Worm (Caenorhabditis elegans) whole organism, late embryonic: ENCODE measurements around the gene ZK643.6.

Experiments
- C38D4.7 ChIP-seq: fragments of 200-800 bp; sonication (Bioruptor generic); optimal IDR thresholded peaks from 2 replicates; lab custom pipeline; 2018; ENCODE audit warnings: mild to moderate bottlenecking, missing genetic modification characterization, moderate library complexity, missing compliant biosample characterization
- K02D7.2 ChIP-seq: sonication (generic microtip); optimal IDR thresholded peaks from 2 replicates; lab custom pipeline; 2017; ENCODE audit warnings: mild to moderate bottlenecking, missing genetic modification characterization, missing compliant biosample characterization
- ceh-2 ChIP-seq: sonication (generic microtip); optimal IDR thresholded peaks from 2 replicates; lab custom pipeline; 2016; ENCODE audit warnings: missing genotype, missing genetic modification characterization, missing compliant biosample characterization
- ceh-22 ChIP-seq: sonication (generic microtip); optimal IDR thresholded peaks from 2 replicates; lab custom pipeline; 2017; ENCODE audit warnings: missing biosample characterization, missing genetic modification characterization
- ceh-24 ChIP-seq: sonication (generic microtip); optimal IDR thresholded peaks from 2 replicates; lab custom pipeline; 2016; ENCODE audit warnings: mild to moderate bottlenecking, missing genetic modification characterization, missing compliant biosample characterization
- ceh-30 ChIP-seq: fragments of 150-350 bp; optimal IDR thresholded peaks from 2 replicates; lab custom pipeline; 2014; ENCODE audit warnings: missing biosample characterization, missing genetic modification characterization
- ceh-34 ChIP-seq: sonication (generic microtip); optimal IDR thresholded peaks from 2 replicates; lab custom pipeline; 2016; ENCODE audit warnings: mild to moderate bottlenecking, missing genetic modification characterization, missing compliant biosample characterization
- ceh-45 ChIP-seq: fragments of 200-800 bp; sonication (Bioruptor generic); IDR thresholded peaks from 2 replicates; pipeline ENCODE4 v1.3.6; 2022; ENCODE audit warnings: missing genetic modification reagents, missing genetic modification characterization, missing compliant biosample characterization
- ceh-48 ChIP-seq: sonication (generic microtip); optimal IDR thresholded peaks from 2 replicates; lab custom pipeline; 2016; ENCODE audit warnings: missing genetic modification characterization, inconsistent platforms, missing compliant biosample characterization
- ceh-6 ChIP-seq: fragments of 200-800 bp; sonication (Bioruptor generic); optimal IDR thresholded peaks from 2 replicates; lab custom pipeline; 2018; ENCODE audit warnings: mild to moderate bottlenecking, missing genetic modification characterization, missing compliant biosample characterization
- ceh-9 ChIP-seq: sonication (generic microtip); optimal IDR thresholded peaks from 2 replicates; lab custom pipeline; 2016; ENCODE audit warnings: mild to moderate bottlenecking, missing genetic modification characterization, inconsistent platforms, missing compliant biosample characterization
- dmd-4 ChIP-seq: sonication (generic microtip); optimal IDR thresholded peaks from 2 replicates; lab custom pipeline; 2016; ENCODE audit warnings: borderline replicate concordance, missing genetic modification characterization, missing compliant biosample characterization
- elt-2 ChIP-seq: sonication (generic microtip); optimal IDR thresholded peaks from 2 replicates; lab custom pipeline; 2016; ENCODE audit warnings: missing genetic modification reagents, missing genetic modification characterization, missing compliant biosample characterization
- eyg-1 ChIP-seq: sonication (generic microtip); optimal IDR thresholded peaks from 2 replicates; lab custom pipeline; 2016; ENCODE audit warnings: missing genotype, missing genetic modification characterization, missing compliant biosample characterization
- hlh-13 ChIP-seq: fragments of 200-800 bp; sonication (Bioruptor generic); optimal IDR thresholded peaks from 2 replicates; lab custom pipeline; 2018; ENCODE audit warnings: mild to moderate bottlenecking, missing genetic modification characterization, missing compliant biosample characterization
- hlh-15 ChIP-seq: sonication (generic microtip); optimal IDR thresholded peaks from 2 replicates; lab custom pipeline; 2016; ENCODE audit warnings: missing genetic modification characterization, missing compliant biosample characterization
- hlh-6 ChIP-seq: sonication (generic microtip); optimal IDR thresholded peaks from 2 replicates; lab custom pipeline; 2016; ENCODE audit warnings: missing genotype, missing genetic modification characterization, missing compliant biosample characterization
- hlh-8 ChIP-seq: sonication (generic microtip); optimal IDR thresholded peaks from 2 replicates; lab custom pipeline; 2016; ENCODE audit warnings: missing genotype, missing genetic modification characterization, missing compliant biosample characterization
- madf-2 ChIP-seq: sonication (generic microtip); optimal IDR thresholded peaks from 2 replicates; lab custom pipeline; 2017; ENCODE audit warnings: missing genetic modification characterization, missing compliant biosample characterization
- nhr-11 ChIP-seq: fragments of 150-350 bp; optimal IDR thresholded peaks from 2 replicates; lab custom pipeline; 2014; ENCODE audit warnings: missing biosample characterization, missing genetic modification characterization
- nhr-232 ChIP-seq: sonication (generic microtip); optimal IDR thresholded peaks from 2 replicates; lab custom pipeline; 2016; ENCODE audit warnings: missing genetic modification characterization, missing compliant biosample characterization
- npax-4 ChIP-seq: sonication (generic microtip); optimal IDR thresholded peaks from 2 replicates; lab custom pipeline; 2016; ENCODE audit warnings: missing genetic modification characterization, missing compliant biosample characterization
- pag-3 ChIP-seq: sonication (generic microtip); optimal IDR thresholded peaks from 2 replicates; lab custom pipeline; 2016; ENCODE audit warnings: missing compliant biosample characterization, missing genetic modification characterization, borderline replicate concordance
- pha-2 ChIP-seq: sonication (generic microtip); optimal IDR thresholded peaks from 2 replicates; lab custom pipeline; 2017; ENCODE audit warnings: mild to moderate bottlenecking, missing genetic modification characterization, missing compliant biosample characterization
- pha-4 ChIP-seq: fragments of 150-350 bp; optimal IDR thresholded peaks from 2 replicates; lab custom pipeline; 2018; ENCODE audit warnings: missing biosample characterization, missing genetic modification reagents, missing genetic modification characterization
- pqm-1 ChIP-seq: sonication (generic microtip); optimal IDR thresholded peaks from 2 replicates; lab custom pipeline; 2016; ENCODE audit warnings: missing genetic modification characterization, missing compliant biosample characterization
- rnt-1 ChIP-seq: sonication (generic microtip); optimal IDR thresholded peaks from 2 replicates; lab custom pipeline; 2016; ENCODE audit warnings: missing genetic modification characterization, missing compliant biosample characterization
- sdc-2 ChIP-seq: sonication (generic microtip); optimal IDR thresholded peaks from 2 replicates; lab custom pipeline; 2016; ENCODE audit warnings: missing genotype, missing genetic modification characterization, missing compliant biosample characterization
- sox-2 ChIP-seq: fragments of 200-800 bp; sonication (Bioruptor generic); IDR thresholded peaks from 2 replicates; pipeline ENCODE4 v1.3.6; 2022; ENCODE audit warnings: missing genetic modification reagents, missing genetic modification characterization, missing compliant biosample characterization
- sox-4 ChIP-seq: sonication (generic microtip); optimal IDR thresholded peaks from 2 replicates; lab custom pipeline; 2017; ENCODE audit warnings: mild to moderate bottlenecking, missing genetic modification characterization, inconsistent platforms, missing compliant biosample characterization
- tbx-2 ChIP-seq: sonication (generic microtip); optimal IDR thresholded peaks from 2 replicates; lab custom pipeline; 2016; ENCODE audit warnings: missing genetic modification characterization, missing compliant biosample characterization
- ttx-3 ChIP-seq: sonication (generic microtip); optimal IDR thresholded peaks from 2 replicates; lab custom pipeline; 2016; ENCODE audit warnings: missing genetic modification reagents, missing genetic modification characterization, missing compliant biosample characterization
- unc-3 ChIP-seq, 2 experiments: fragments of 200-800 bp in 1 of 2; sonication (Bioruptor generic) in 1 of 2; sonication (generic microtip) in 1 of 2; conservative IDR thresholded peaks in 1 of 2; optimal IDR thresholded peaks in 1 of 2; 2 replicates each; pipeline versions ENCODE4 v1.3.6 to Lab custom; 2016 to 2022; ENCODE audit warnings: missing compliant biosample characterization in 2 of 2, missing genetic modification characterization in 2 of 2, missing genetic modification reagents in 1 of 2
- unc-42 ChIP-seq: sonication (generic microtip); optimal IDR thresholded peaks from 2 replicates; lab custom pipeline; 2016; ENCODE audit warnings: missing genotype, missing genetic modification characterization, missing compliant biosample characterization
- unc-55 ChIP-seq: sonication (generic microtip); optimal IDR thresholded peaks from 2 replicates; lab custom pipeline; 2017; ENCODE audit warnings: missing biosample characterization, missing genetic modification reagents, missing genetic modification characterization
- zip-5 ChIP-seq: sonication (generic microtip); optimal IDR thresholded peaks from 2 replicates; lab custom pipeline; 2016; ENCODE audit warnings: missing genetic modification characterization, missing compliant biosample characterization
- ztf-16 ChIP-seq: sonication (generic microtip); optimal IDR thresholded peaks from 2 replicates; lab custom pipeline; 2017; ENCODE audit warnings: missing genetic modification characterization, missing compliant biosample characterization

Gene ZK643.6

DNA sequence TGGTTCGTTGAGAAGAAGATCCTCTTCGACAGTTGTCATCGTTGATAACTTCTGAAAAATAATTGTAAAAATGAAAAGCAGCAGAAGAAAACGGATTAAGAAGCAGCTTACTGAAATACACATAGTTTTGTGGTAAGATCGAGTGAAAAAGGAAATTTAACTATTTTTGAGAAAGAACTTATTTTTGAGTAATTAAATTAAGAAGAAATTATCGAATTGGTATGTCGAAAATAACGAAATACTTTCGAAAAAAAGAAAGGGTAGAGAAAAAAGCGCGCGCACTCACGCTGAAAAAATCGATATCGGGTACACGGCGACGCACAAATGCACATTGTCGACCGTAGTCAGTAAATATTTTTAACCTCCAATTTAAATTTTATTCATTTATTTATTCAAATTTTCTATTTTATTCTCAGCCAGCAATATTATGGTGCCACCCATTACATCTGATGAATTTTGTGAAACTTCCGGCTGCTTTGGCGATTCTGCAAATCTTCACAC lies 4.4 kb downstream of the ZK643.6 start, which contains the start of the genes ZK643.5 and ZK643.2 (continued):
- TF ChIP-seq ceh-45 (GFP tag; lab: Robert Waterston, UW) = no peak

DNA sequence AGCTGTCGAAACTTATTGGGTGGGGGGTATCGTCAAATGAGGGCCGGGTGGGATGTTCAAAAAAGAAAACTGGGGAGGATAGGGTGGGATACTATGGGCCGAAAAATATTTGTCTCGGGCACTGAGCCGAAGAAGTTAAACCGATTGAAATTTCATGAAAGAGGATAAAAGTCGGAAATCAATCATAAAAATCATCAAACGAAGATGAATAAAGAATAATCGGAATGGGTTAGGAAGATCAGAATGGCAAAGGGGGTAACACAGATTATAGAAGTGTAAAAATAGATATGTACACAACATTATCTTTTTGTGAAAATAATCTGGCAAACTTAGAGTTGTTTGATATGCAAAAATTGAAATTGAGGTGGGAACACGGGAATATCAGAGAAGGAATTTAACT lies 5.0 kb downstream of the ZK643.6 start:
- TF ChIP-seq nhr-232 (tag; lab: Kevin White, UChicago) = no peak
- no peak for TF ChIP-seq hlh-8 (tag; lab: Kevin White, UChicago)
- TF ChIP-seq sox-2 (GFP tag; lab: Robert Waterston, UW) = no peak
- no peak for TF ChIP-seq ceh-9 (tag; lab: Kevin White, UChicago)
- TF ChIP-seq hlh-13 = no peak
- no peak for TF ChIP-seq K02D7.2 (tag; lab: Kevin White, UChicago)
- no peak for TF ChIP-seq pag-3 (tag; lab: Kevin White, UChicago)
- no peak for TF ChIP-seq tbx-2 (tag; lab: Kevin White, UChicago)
- TF ChIP-seq unc-55 (GFP tag; lab: Kevin White, UChicago) = no peak
- no peak for TF ChIP-seq pha-2 (tag; lab: Kevin White, UChicago)
- no peak for TF ChIP-seq zip-5 (tag; lab: Kevin White, UChicago)
- no peak for TF ChIP-seq pha-4 (tag; lab: Kevin White, UChicago)
- TF ChIP-seq ceh-48 = no peak
- no peak for TF ChIP-seq hlh-6 (tag; lab: Kevin White, UChicago)
- no peak for TF ChIP-seq C38D4.7 (GFP tag; lab: Kevin White, UChicago)
- no peak for TF ChIP-seq unc-3 (GFP tag; conservative IDR thresholded peaks at IDR 0.05; lab: Robert Waterston, UW)
- TF ChIP-seq unc-3 (tag; optimal IDR thresholded peaks at IDR 0.05; lab: Kevin White, UChicago) = no peak
- no peak for TF ChIP-seq ztf-16 (tag; lab: Kevin White, UChicago)
- TF ChIP-seq sdc-2 (tag; lab: Kevin White, UChicago) = no peak
- no peak for TF ChIP-seq ceh-34 (tag; lab: Kevin White, UChicago)

DNA sequence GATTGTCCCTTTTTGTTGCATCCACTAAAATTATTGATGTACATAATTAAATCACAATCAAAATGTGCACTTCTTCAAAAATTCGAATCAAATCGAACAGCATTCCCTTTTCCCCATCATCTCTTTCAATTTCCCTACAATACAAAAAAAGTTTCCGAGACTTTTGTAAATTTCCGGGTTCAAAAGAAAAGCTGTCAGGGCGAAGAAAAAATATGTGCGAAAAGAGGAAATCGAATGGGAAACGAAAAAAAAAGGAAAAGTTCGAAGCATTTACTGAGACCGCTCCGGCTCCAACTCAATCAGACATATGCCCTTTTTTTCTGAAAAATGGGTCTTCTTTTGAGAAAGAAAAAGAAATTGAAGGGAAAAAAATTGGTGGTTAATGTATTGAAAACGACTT lies 11.4 kb downstream of the ZK643.6 start:
- no peak for TF ChIP-seq ceh-30 (tag; lab: Kevin White, UChicago)
- no peak for TF ChIP-seq ceh-9 (tag; lab: Kevin White, UChicago)
- no peak for TF ChIP-seq hlh-15 (tag; lab: Kevin White, UChicago)
- no peak for TF ChIP-seq eyg-1 (tag; lab: Kevin White, UChicago)
- TF ChIP-seq tbx-2 (tag; lab: Kevin White, UChicago) = no peak
- no peak for TF ChIP-seq nhr-11 (tag; lab: Kevin White, UChicago)
- TF ChIP-seq, all 69 proteins: peak for 0

DNA sequence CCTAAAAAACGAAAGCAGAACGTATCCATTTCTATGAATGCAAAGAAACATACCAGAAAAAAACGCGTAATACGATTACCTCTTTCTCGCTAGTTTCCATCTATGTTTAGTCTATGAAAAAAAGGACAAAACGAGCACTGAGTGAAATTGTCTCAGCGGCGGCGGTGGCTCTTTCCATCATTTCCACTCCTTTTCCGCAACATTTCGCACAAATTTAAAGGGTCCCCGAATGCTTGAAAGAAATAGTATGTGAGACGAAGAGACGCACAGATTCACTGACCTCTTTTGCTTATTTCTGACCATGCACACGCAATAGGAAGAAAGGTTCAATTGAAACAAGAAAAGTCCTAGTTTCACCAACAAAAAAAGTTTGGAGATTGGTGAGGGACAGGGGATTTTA lies 14.3 kb downstream of the ZK643.6 start:
- TF ChIP-seq elt-2 (tag; lab: Kevin White, UChicago) = no peak
- TF ChIP-seq unc-42 (tag; lab: Kevin White, UChicago) = peak; percentile 3

DNA sequence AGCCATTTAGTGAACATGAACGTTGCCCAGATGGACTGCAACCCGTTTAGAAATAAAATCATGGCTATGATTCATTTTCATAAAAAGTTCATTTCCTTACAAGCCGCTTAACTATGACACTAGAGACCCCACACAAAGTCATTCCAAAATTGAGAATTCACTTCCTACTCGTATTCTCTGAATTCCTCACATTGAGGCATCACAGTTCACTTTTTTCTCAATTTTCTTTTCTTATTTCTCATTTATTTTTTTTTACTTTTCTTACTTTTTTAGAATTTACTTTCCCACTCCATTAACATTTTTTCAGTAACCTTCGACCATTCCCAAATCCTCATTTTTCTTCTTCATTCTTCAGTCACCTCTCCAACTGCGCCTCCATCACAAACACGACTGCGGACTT lies 16.2 kb downstream of the ZK643.6 start, which contains the start of gene dhrr-1:
Gene dhrr-1, plus strand, starts transcription at position 301 of the 400 bp plus-strand sequence.
- TF ChIP-seq ceh-45 (GFP tag; lab: Robert Waterston, UW) (no peak), ceh-2 (tag; lab: Kevin White, UChicago) (no peak), rnt-1 (no peak), pha-4 (tag; lab: Kevin White, UChicago) (no peak), ceh-24 (tag; lab: Kevin White, UChicago) (no peak), npax-4 (no peak), pqm-1 (tag; lab: Kevin White, UChicago) (no peak), unc-42 (tag; lab: Kevin White, UChicago) (no peak), ceh-6 (no peak), madf-2 (tag; lab: Kevin White, UChicago) (no peak), pag-3 (tag; lab: Kevin White, UChicago) (no peak), unc-55 (GFP tag; lab: Kevin White, UChicago) (no peak), sox-4 (no peak), dmd-4 (no peak), ttx-3 (no peak), ceh-22 (no peak)
